Fruit fly (Drosophila melanogaster) Kc167 (cell line): ENCODE data around the gene HemK1.

Experiments used
- Myc ChIP-seq: fragments of >200 bp; optimal IDR thresholded peaks from 2 replicates; lab custom pipeline; 2017; ENCODE audit warnings: missing external identifiers
- Sin3A ChIP-seq: fragments of >200 bp; optimal IDR thresholded peaks from 2 replicates; lab custom pipeline; 2018; ENCODE audit warnings: missing external identifiers
- h ChIP-seq: fragments of >200 bp; optimal IDR thresholded peaks from 3 replicates; lab custom pipeline; 2018; ENCODE audit warnings: missing external identifiers
- insv ChIP-seq: fragments of >200 bp; optimal IDR thresholded peaks from 3 replicates; lab custom pipeline; 2018; ENCODE audit warnings: missing external identifiers
- psq ChIP-seq: fragments of >200 bp; optimal IDR thresholded peaks from 2 replicates; lab custom pipeline; 2017; ENCODE audit warnings: missing external identifiers
- ttk ChIP-seq: sonication (Bioruptor generic); optimal IDR thresholded peaks from 2 replicates; lab custom pipeline; 2017; ENCODE audit warnings: missing external identifiers

dm6 chr2L:6461497-6461896, 6.0 kb downstream of the HemK1 start:
- no peak for TF ChIP-seq h (lab: Kevin White, UChicago)
- TF ChIP-seq Myc (lab: Kevin White, UChicago), result no peak
- TF ChIP-seq insv, result no peak
- TF ChIP-seq ttk (lab: Kevin White, UChicago), result no peak
- TF ChIP-seq psq (lab: Kevin White, UChicago), result no peak
- TF ChIP-seq Sin3A (lab: Kevin White, UChicago), result no peak
